Fruit fly (Drosophila melanogaster) whole organism, prepupa: ENCODE data around the gene CG17732.

Experiments
- CG10631 ChIP-seq: fragments of 200-800 bp; sonication (Bioruptor generic); optimal IDR thresholded peaks from 2 replicates; lab custom pipeline; 2016; ENCODE audit warnings: missing biosample characterization, missing genetic modification characterization
- CG10669 ChIP-seq: fragments of 200-800 bp; sonication (Bioruptor generic); optimal IDR thresholded peaks from 3 replicates; lab custom pipeline; 2018; ENCODE audit warnings: missing biosample characterization, mild to moderate bottlenecking, missing genetic modification characterization, moderate library complexity
- CG11294 ChIP-seq: fragments of 200-800 bp; sonication (Bioruptor generic); IDR thresholded peaks from 2 replicates; pipeline ENCODE4 v1.3.6; 2022; ENCODE audit warnings: missing biosample characterization, missing genetic modification characterization
- CG11762 ChIP-seq: fragments of 200-800 bp; sonication (Bioruptor generic); optimal IDR thresholded peaks from 3 replicates; lab custom pipeline; 2016; ENCODE audit warnings: missing biosample characterization, missing genetic modification characterization; ENCODE audit not compliant: insufficient read depth
- CG11902 ChIP-seq: fragments of 200-800 bp; sonication (Bioruptor generic); optimal IDR thresholded peaks from 3 replicates; lab custom pipeline; 2016; ENCODE audit warnings: missing biosample characterization, missing genetic modification characterization
- CG15336 ChIP-seq: fragments of 200-800 bp; sonication (Bioruptor generic); IDR thresholded peaks from 2 replicates; pipeline ENCODE4 v1.3.6; 2022; ENCODE audit warnings: missing biosample characterization, missing genetic modification characterization
- CG3032 ChIP-seq: fragments of 200-800 bp; optimal IDR thresholded peaks from 2 replicates; lab custom pipeline; 2019; ENCODE audit warnings: missing biosample characterization, mild to moderate bottlenecking, missing genetic modification characterization, moderate library complexity
- CG31627 ChIP-seq: fragments of 200-800 bp; sonication (Bioruptor generic); optimal IDR thresholded peaks from 3 replicates; lab custom pipeline; 2016; ENCODE audit warnings: missing biosample characterization, missing genetic modification characterization
- CG3919 ChIP-seq: fragments of 200-800 bp; sonication (Bioruptor generic); optimal IDR thresholded peaks from 3 replicates; lab custom pipeline; 2016; ENCODE audit warnings: missing biosample characterization, missing genetic modification characterization
- CG6276 ChIP-seq: fragments of 200-800 bp; sonication (Bioruptor generic); optimal IDR thresholded peaks from 2 replicates; lab custom pipeline; 2017; ENCODE audit warnings: missing biosample characterization, mild to moderate bottlenecking, missing genetic modification characterization
- CG6854 ChIP-seq: fragments of 200-800 bp; sonication (Bioruptor generic); optimal IDR thresholded peaks from 2 replicates; lab custom pipeline; 2017; ENCODE audit warnings: missing biosample characterization, mild to moderate bottlenecking, missing genetic modification characterization
- CG7368 ChIP-seq: fragments of 200-800 bp; sonication (Bioruptor generic); optimal IDR thresholded peaks from 3 replicates; lab custom pipeline; 2016; ENCODE audit warnings: missing biosample characterization, missing genetic modification characterization
- CG8119 ChIP-seq: fragments of 200-800 bp; sonication (Bioruptor generic); IDR thresholded peaks from 3 replicates; pipeline ENCODE4 v1.3.6; 2022; ENCODE audit warnings: missing biosample characterization, missing genetic modification characterization
- CG8319 ChIP-seq: fragments of 200-800 bp; sonication (Bioruptor generic); optimal IDR thresholded peaks from 3 replicates; lab custom pipeline; 2016; ENCODE audit warnings: missing biosample characterization, missing genetic modification characterization
- CG8632 ChIP-seq: fragments of 200-800 bp; sonication (Bioruptor generic); optimal IDR thresholded peaks from 3 replicates; lab custom pipeline; 2016; ENCODE audit warnings: missing biosample characterization, missing genetic modification characterization
- CG9139 ChIP-seq: fragments of 200-800 bp; sonication (Bioruptor generic); optimal IDR thresholded peaks from 3 replicates; lab custom pipeline; 2017; ENCODE audit warnings: missing biosample characterization, mild to moderate bottlenecking, missing genetic modification characterization
- Eip75B ChIP-seq: fragments of 200-800 bp; sonication (Bioruptor generic); optimal IDR thresholded peaks from 3 replicates; lab custom pipeline; 2016; ENCODE audit warnings: missing biosample characterization, missing genetic modification characterization
- Eip93F ChIP-seq: fragments of 200-800 bp; sonication (Bioruptor generic); optimal IDR thresholded peaks from 2 replicates; lab custom pipeline; 2016; ENCODE audit warnings: missing biosample characterization, mild to moderate bottlenecking, missing genetic modification characterization
- Gug ChIP-seq: fragments of 200-800 bp; sonication (Bioruptor generic); IDR thresholded peaks from 2 replicates; pipeline ENCODE4 v1.3.6; 2022; ENCODE audit warnings: missing biosample characterization, missing genetic modification characterization
- Hr38 ChIP-seq: sonication (Bioruptor generic); optimal IDR thresholded peaks from 2 replicates; lab custom pipeline; 2016; ENCODE audit warnings: missing biosample characterization, missing genetic modification characterization
- Hr4 ChIP-seq: fragments of 200-800 bp; sonication (Bioruptor generic); optimal IDR thresholded peaks from 3 replicates; lab custom pipeline; 2016; ENCODE audit warnings: missing biosample characterization, missing genetic modification characterization
- Lpt ChIP-seq: fragments of 200-800 bp; sonication (Bioruptor generic); optimal IDR thresholded peaks from 3 replicates; lab custom pipeline; 2016; ENCODE audit warnings: missing biosample characterization, missing genetic modification characterization
- Met ChIP-seq: fragments of 200-800 bp; sonication (Bioruptor generic); optimal IDR thresholded peaks from 3 replicates; lab custom pipeline; 2016; ENCODE audit warnings: missing biosample characterization, missing genetic modification characterization
- OdsH ChIP-seq: fragments of 200-800 bp; sonication (Bioruptor generic); optimal IDR thresholded peaks from 3 replicates; lab custom pipeline; 2016; ENCODE audit warnings: missing biosample characterization, missing genetic modification characterization
- Smox ChIP-seq: fragments of 200-800 bp; sonication (Bioruptor generic); optimal IDR thresholded peaks from 3 replicates; lab custom pipeline; 2016; ENCODE audit warnings: missing biosample characterization, missing genetic modification characterization
- Sox102F ChIP-seq: fragments of 200-800 bp; sonication (Bioruptor generic); optimal IDR thresholded peaks from 2 replicates; lab custom pipeline; 2016; ENCODE audit warnings: missing biosample characterization, mild to moderate bottlenecking, missing genetic modification characterization
- Sox15 ChIP-seq: fragments of 200-800 bp; sonication (Bioruptor generic); optimal IDR thresholded peaks from 3 replicates; lab custom pipeline; 2016; ENCODE audit warnings: missing biosample characterization, missing genetic modification characterization
- dac ChIP-seq: fragments of 200-800 bp; sonication (Bioruptor generic); optimal IDR thresholded peaks from 2 replicates; lab custom pipeline; 2017; ENCODE audit warnings: missing biosample characterization, mild to moderate bottlenecking, missing genetic modification characterization
- dsx ChIP-seq: fragments of 200-800 bp; optimal IDR thresholded peaks from 3 replicates; lab custom pipeline; 2019; ENCODE audit warnings: missing biosample characterization, mild to moderate bottlenecking, missing genetic modification characterization, moderate library complexity; ENCODE audit not compliant: poor library complexity, severe bottlenecking
- eg ChIP-seq: fragments of 200-800 bp; sonication (Bioruptor generic); IDR thresholded peaks from 3 replicates; pipeline ENCODE4 v1.3.6; 2022; ENCODE audit warnings: missing biosample characterization, missing genetic modification characterization
- esn ChIP-seq: fragments of 200-800 bp; sonication (Bioruptor generic); optimal IDR thresholded peaks from 2 replicates; lab custom pipeline; 2016; ENCODE audit warnings: missing biosample characterization, mild to moderate bottlenecking, missing genetic modification characterization, moderate library complexity
- fd85E ChIP-seq: fragments of 200-800 bp; sonication (Bioruptor generic); optimal IDR thresholded peaks from 3 replicates; lab custom pipeline; 2016; ENCODE audit warnings: missing biosample characterization, missing genetic modification characterization
- fkh ChIP-seq: fragments of 200-800 bp; sonication (Bioruptor generic); optimal IDR thresholded peaks from 3 replicates; lab custom pipeline; 2017; ENCODE audit warnings: missing biosample characterization, mild to moderate bottlenecking, missing genetic modification characterization, moderate library complexity
- lz ChIP-seq: fragments of 200-800 bp; sonication (Bioruptor generic); optimal IDR thresholded peaks from 3 replicates; lab custom pipeline; 2016; ENCODE audit warnings: missing biosample characterization, missing genetic modification characterization
- ss ChIP-seq, 2 experiments: fragments of 200-800 bp; sonication (Bioruptor generic); optimal IDR thresholded peaks; 2 replicates in 1 of 2; 3 replicates in 1 of 2; lab custom pipeline; 2017 to 2018; ENCODE audit warnings: mild to moderate bottlenecking in 2 of 2, missing biosample characterization in 2 of 2, missing genetic modification characterization in 2 of 2, moderate library complexity in 1 of 2
- vri ChIP-seq: fragments of 200-800 bp; sonication (Bioruptor generic); optimal IDR thresholded peaks from 3 replicates; lab custom pipeline; 2016; ENCODE audit warnings: missing biosample characterization, mild to moderate bottlenecking, missing genetic modification characterization

Gene CG17732

dm6 chr3L:19985768-19986167 lies 4.3 kb downstream of the CG17732 start, which contains the start of the genes hale and schuy:
Gene hale (minus strand): TSS chr3L:19985868.
Gene schuy (plus strand): TSS chr3L:19986093.
- TF ChIP-seq CG9139 (GFP tag; lab: Kevin White, UChicago), result no peak
- TF ChIP-seq OdsH (GFP tag; lab: Kevin White, UChicago), result no peak
- TF ChIP-seq CG15336, result no peak
- TF ChIP-seq vri, result no peak
- no peak for TF ChIP-seq fd85E
- TF ChIP-seq CG6854 (GFP tag; lab: Kevin White, UChicago), result no peak
- TF ChIP-seq CG8119 (GFP tag; lab: Robert Waterston, UW), result no peak
- TF ChIP-seq esn (GFP tag; lab: Kevin White, UChicago), result no peak
- no peak for TF ChIP-seq CG3919 (GFP tag; lab: Kevin White, UChicago)
- no peak for TF ChIP-seq Hr38
- TF ChIP-seq Sox102F, result no peak
- TF ChIP-seq CG8632 (GFP tag; lab: Kevin White, UChicago), result no peak
- no peak for TF ChIP-seq Hr4

dm6 chr3L:19988891-19989290 lies 7.4 kb downstream of the CG17732 start, which contains the start of gene Csas:
Gene Csas (minus strand): TSS chr3L:19988991.
- TF ChIP-seq fd85E (no peak), CG15336 (peak; percentile 29; the same call in 1 of the 2 replicates)

dm6 chr3L:19991120-19991519 lies 9.6 kb downstream of the CG17732 start, which contains the start of gene fln:
Gene fln (minus strand): TSS chr3L:19991220.
- TF ChIP-seq CG7368 (GFP tag; lab: Kevin White, UChicago) (no peak), CG11902 (GFP tag; lab: Kevin White, UChicago) (no peak), CG15336 (no peak)
- TF ChIP-seq, all 60 proteins: peak for 0

dm6 chr3L:19991714-19992231 lies 10.3 kb downstream of the CG17732 start, which contains the start of the genes CG7646 and Nca:
Gene CG7646 (plus strand): TSS chr3L:19991887.
Gene Nca (plus strand): TSS chr3L:19991887.
- TF ChIP-seq dsx (no peak), eg (no peak), Gug (GFP tag; lab: Robert Waterston, UW) (no peak), lz (peak; percentile 14), Eip75B (GFP tag; lab: Kevin White, UChicago) (no peak), CG31627 (GFP tag; lab: Kevin White, UChicago) (peak; percentile 15), CG8119 (GFP tag; lab: Robert Waterston, UW) (no peak), Sox15 (GFP tag; lab: Kevin White, UChicago) (no peak), Hr4 (peak; percentile 1), CG10669 (GFP tag; lab: Kevin White, UChicago) (no peak), Sox102F (no peak), Eip93F (GFP tag; lab: Kevin White, UChicago) (no peak), CG8319 (GFP tag; lab: Kevin White, UChicago) (no peak), Smox (GFP tag; lab: Kevin White, UChicago) (no peak), fkh (GFP tag; lab: Kevin White, UChicago) (peak; percentile 73), Met (GFP tag; lab: Kevin White, UChicago) (no peak), ss (GFP tag; optimal IDR thresholded peaks at IDR 0.05; lab: Kevin White, UChicago) (no peak), CG3032 (tag; lab: Kevin White, UChicago) (no peak), CG6276 (GFP tag; lab: Kevin White, UChicago) (no peak), CG10631 (GFP tag; lab: Kevin White, UChicago) (no peak)

- TF ChIP-seq CG7368 (GFP tag; lab: Kevin White, UChicago) (no peak), Sox15 (GFP tag; lab: Kevin White, UChicago) (no peak), ss (GFP tag; optimal IDR thresholded peaks at IDR 0.05; lab: Kevin White, UChicago) (no peak), lz (no peak), Met (GFP tag; lab: Kevin White, UChicago) (no peak), CG11294 (GFP tag; lab: Robert Waterston, UW) (no peak), Lpt (GFP tag; lab: Kevin White, UChicago) (no peak), CG3919 (GFP tag; lab: Kevin White, UChicago) (no peak), CG8119 (GFP tag; lab: Robert Waterston, UW) (no peak), dac (GFP tag; lab: Kevin White, UChicago) (no peak), CG11762 (GFP tag; lab: Kevin White, UChicago) (no peak), esn (GFP tag; lab: Kevin White, UChicago) (no peak), CG15336 (no peak)
- TF ChIP-seq, all 60 proteins: peak for 0
Measured at dm6 chr3L:19994015-19994414, 12.5 kb downstream of the CG17732 start.
